Fruit fly (Drosophila melanogaster) whole organism, embryonic: ENCODE measurements around the gene CG31287.

Source experiments
- Atf3 ChIP-seq: fragments of 200-800 bp; sonication (Bioruptor generic); optimal IDR thresholded peaks from 3 replicates; lab custom pipeline; 2016; ENCODE audit warnings: missing biosample characterization, missing genetic modification characterization
- B-H1 ChIP-seq: fragments of 200-800 bp; sonication (Bioruptor generic); IDR thresholded peaks from 3 replicates; pipeline ENCODE4 v1.3.6; 2022; ENCODE audit warnings: missing biosample characterization, missing genetic modification characterization
- B-H2 ChIP-seq: fragments of 200-800 bp; sonication (Bioruptor generic); optimal IDR thresholded peaks from 2 replicates; lab custom pipeline; 2018; ENCODE audit warnings: missing biosample characterization, mild to moderate bottlenecking, missing genetic modification characterization
- BtbVII ChIP-seq: fragments of 200-800 bp; sonication (Bioruptor generic); optimal IDR thresholded peaks from 3 replicates; lab custom pipeline; 2017; ENCODE audit warnings: missing biosample characterization, mild to moderate bottlenecking, missing genetic modification characterization
- Bteb2 ChIP-seq: fragments of 200-800 bp; sonication (Bioruptor generic); optimal IDR thresholded peaks from 2 replicates; lab custom pipeline; 2016; ENCODE audit warnings: missing biosample characterization, missing genetic modification characterization
- CG12299 ChIP-seq: fragments of 200-800 bp; sonication (Bioruptor generic); optimal IDR thresholded peaks from 2 replicates; lab custom pipeline; 2018; ENCODE audit warnings: missing biosample characterization, mild to moderate bottlenecking, missing genetic modification characterization
- CG12942 ChIP-seq: fragments of 200-800 bp; sonication (Bioruptor generic); optimal IDR thresholded peaks from 3 replicates; lab custom pipeline; 2016; ENCODE audit warnings: missing biosample characterization, missing genetic modification characterization
- CG13624 ChIP-seq: fragments of 200-800 bp; sonication (Bioruptor generic); optimal IDR thresholded peaks from 2 replicates; lab custom pipeline; 2016; ENCODE audit warnings: missing biosample characterization, missing genetic modification characterization
- CG13894 ChIP-seq: fragments of 200-800 bp; sonication (Bioruptor generic); optimal IDR thresholded peaks from 3 replicates; lab custom pipeline; 2018; ENCODE audit warnings: missing biosample characterization, mild to moderate bottlenecking, missing genetic modification characterization, moderate library complexity
- CG14441 ChIP-seq: fragments of 200-800 bp; sonication (Bioruptor generic); IDR thresholded peaks from 2 replicates; pipeline ENCODE4 v1.3.6; 2022; ENCODE audit warnings: missing biosample characterization, missing genetic modification characterization
- CG15479 ChIP-seq: fragments of 200-800 bp; sonication (Bioruptor generic); optimal IDR thresholded peaks from 3 replicates; lab custom pipeline; 2019; ENCODE audit warnings: missing biosample characterization, mild to moderate bottlenecking, missing genetic modification characterization, moderate library complexity
- CG17829 ChIP-seq: fragments of 200-800 bp; optimal IDR thresholded peaks from 2 replicates; lab custom pipeline; 2019; ENCODE audit warnings: missing biosample characterization, mild to moderate bottlenecking, missing genetic modification characterization, moderate library complexity
- CG2116 ChIP-seq: fragments of 200-800 bp; sonication (Bioruptor generic); optimal IDR thresholded peaks from 3 replicates; lab custom pipeline; 2018; ENCODE audit warnings: missing biosample characterization, mild to moderate bottlenecking, missing genetic modification characterization
- CG3281 ChIP-seq: fragments of 200-800 bp; sonication (Bioruptor generic); optimal IDR thresholded peaks from 3 replicates; lab custom pipeline; 2017; ENCODE audit warnings: missing biosample characterization, mild to moderate bottlenecking, missing genetic modification characterization
- CG34422 ChIP-seq: fragments of 200-800 bp; sonication (Bioruptor generic); IDR thresholded peaks from 3 replicates; pipeline ENCODE4 v1.3.6; 2022; ENCODE audit warnings: missing biosample characterization, missing genetic modification characterization
- CG4328 ChIP-seq: fragments of 200-800 bp; sonication (Bioruptor generic); optimal IDR thresholded peaks from 3 replicates; lab custom pipeline; 2017; ENCODE audit warnings: missing biosample characterization, missing genetic modification reagents, missing genetic modification characterization
- CG4424 ChIP-seq: fragments of 200-800 bp; sonication (Bioruptor generic); optimal IDR thresholded peaks from 3 replicates; lab custom pipeline; 2016; ENCODE audit warnings: missing biosample characterization, missing genetic modification characterization
- CG6765 ChIP-seq: fragments of 200-800 bp; sonication (Bioruptor generic); optimal IDR thresholded peaks from 3 replicates; lab custom pipeline; 2017; ENCODE audit warnings: missing biosample characterization, mild to moderate bottlenecking, missing genetic modification characterization
- CG7786 ChIP-seq: fragments of 200-800 bp; sonication (Bioruptor generic); optimal IDR thresholded peaks from 2 replicates; lab custom pipeline; 2016; ENCODE audit warnings: missing biosample characterization, missing genetic modification characterization
- CG9215 ChIP-seq: fragments of 200-800 bp; sonication (Bioruptor generic); IDR thresholded peaks from 2 replicates; pipeline ENCODE4 v1.3.6; 2022; ENCODE audit warnings: missing biosample characterization, missing genetic modification characterization
- CTCF ChIP-seq: fragments of 200-800 bp; sonication (Bioruptor generic); optimal IDR thresholded peaks from 2 replicates; lab custom pipeline; 2017; ENCODE audit warnings: missing biosample characterization, mild to moderate bottlenecking, missing genetic modification characterization, moderate library complexity
- D ChIP-seq, 2 experiments: fragments of 200-800 bp in 1 of 2; fragments of >200 bp in 1 of 2; sonication (Bioruptor generic) in 1 of 2; optimal IDR thresholded peaks; 2 replicates in 1 of 2; 3 replicates in 1 of 2; lab custom pipeline; 2017; ENCODE audit warnings: mild to moderate bottlenecking in 1 of 2, missing biosample characterization in 1 of 2, missing genetic modification characterization in 1 of 2, missing genetic modification reagents in 1 of 2
- D19A ChIP-seq: fragments of 200-800 bp; optimal IDR thresholded peaks from 3 replicates; lab custom pipeline; 2019; ENCODE audit warnings: missing biosample characterization, mild to moderate bottlenecking, missing genetic modification characterization, moderate library complexity
- D19B ChIP-seq: fragments of 200-800 bp; sonication (Bioruptor generic); optimal IDR thresholded peaks from 2 replicates; lab custom pipeline; 2017; ENCODE audit warnings: missing biosample characterization, mild to moderate bottlenecking, missing genetic modification characterization
- Dll ChIP-seq: fragments of 200-800 bp; sonication (Bioruptor generic); IDR thresholded peaks from 4 replicates; pipeline ENCODE4 v1.3.6; 2022; ENCODE audit warnings: missing biosample characterization, missing genetic modification characterization; ENCODE audit not compliant: partially characterized antibody
- Dp ChIP-seq: fragments of 200-800 bp; sonication (Bioruptor generic); optimal IDR thresholded peaks from 2 replicates; lab custom pipeline; 2018; ENCODE audit warnings: missing biosample characterization, mild to moderate bottlenecking, missing genetic modification characterization, moderate library complexity
- ERR ChIP-seq: fragments of 200-800 bp; sonication (Bioruptor generic); optimal IDR thresholded peaks from 2 replicates; lab custom pipeline; 2016; ENCODE audit warnings: missing biosample characterization, missing genetic modification characterization
- GATAe ChIP-seq: fragments of 200-800 bp; sonication (Bioruptor generic); conservative IDR thresholded peaks from 2 replicates; pipeline ENCODE4 v1.3.6; 2022; ENCODE audit warnings: missing biosample characterization, missing genetic modification characterization
- HLH4C ChIP-seq: fragments of 200-800 bp; sonication (Bioruptor generic); IDR thresholded peaks from 3 replicates; pipeline ENCODE4 v1.3.6; 2022; ENCODE audit warnings: missing biosample characterization, missing genetic modification characterization; ENCODE audit not compliant: partially characterized antibody
- Hmx ChIP-seq: fragments of 200-800 bp; sonication (Bioruptor generic); optimal IDR thresholded peaks from 2 replicates; lab custom pipeline; 2016; ENCODE audit warnings: missing biosample characterization, missing genetic modification characterization
- Max ChIP-seq: fragments of 200-800 bp; sonication (Bioruptor generic); optimal IDR thresholded peaks from 2 replicates; lab custom pipeline; 2016; ENCODE audit warnings: missing biosample characterization, mild to moderate bottlenecking, missing genetic modification characterization
- NC2α ChIP-seq: fragments of 200-800 bp; sonication (Bioruptor generic); optimal IDR thresholded peaks from 2 replicates; lab custom pipeline; 2016; ENCODE audit warnings: missing biosample characterization, missing genetic modification characterization
- Side ChIP-seq: fragments of 200-800 bp; sonication (Bioruptor generic); optimal IDR thresholded peaks from 2 replicates; lab custom pipeline; 2016; ENCODE audit warnings: missing biosample characterization, missing genetic modification characterization
- Ssrp ChIP-seq: fragments of 200-800 bp; sonication (Bioruptor generic); optimal IDR thresholded peaks from 2 replicates; lab custom pipeline; 2018; ENCODE audit warnings: missing biosample characterization, mild to moderate bottlenecking, missing genetic modification characterization, moderate library complexity
- ap ChIP-seq: fragments of 200-800 bp; sonication (Bioruptor generic); IDR thresholded peaks from 2 replicates; pipeline ENCODE4 v1.3.6; 2022; ENCODE audit warnings: missing biosample characterization, missing genetic modification characterization
- az2 ChIP-seq: fragments of 200-800 bp; sonication (Bioruptor generic); optimal IDR thresholded peaks from 3 replicates; lab custom pipeline; 2016; ENCODE audit warnings: missing biosample characterization, missing genetic modification characterization
- corto ChIP-seq: fragments of 200-800 bp; sonication (Bioruptor generic); optimal IDR thresholded peaks from 2 replicates; lab custom pipeline; 2016; ENCODE audit warnings: missing biosample characterization, mild to moderate bottlenecking, missing genetic modification characterization, moderate library complexity
- dpn ChIP-seq, 2 experiments: fragments of 200-800 bp; sonication (Bioruptor generic); optimal IDR thresholded peaks; 3 replicates each; lab custom pipeline; 2016; ENCODE audit warnings: missing biosample characterization in 2 of 2, missing genetic modification characterization in 2 of 2
- eyg ChIP-seq: fragments of 200-800 bp; sonication (Bioruptor generic); optimal IDR thresholded peaks from 3 replicates; lab custom pipeline; 2016; ENCODE audit warnings: missing biosample characterization, missing genetic modification characterization
- gce ChIP-seq: fragments of 200-800 bp; sonication (Bioruptor generic); IDR thresholded peaks from 3 replicates; pipeline ENCODE4 v1.3.6; 2022; ENCODE audit warnings: missing biosample characterization, missing genetic modification characterization
- gt ChIP-seq: fragments of 200-800 bp; sonication (Bioruptor generic); IDR thresholded peaks from 2 replicates; pipeline ENCODE4 v1.3.6; 2022; ENCODE audit warnings: missing biosample characterization, missing genetic modification characterization
- ham ChIP-seq: fragments of 200-800 bp; sonication (Bioruptor generic); IDR thresholded peaks from 2 replicates; pipeline ENCODE4 v1.3.6; 2022; ENCODE audit warnings: missing biosample characterization, missing genetic modification characterization
- ken ChIP-seq: fragments of 200-800 bp; sonication (Bioruptor generic); IDR thresholded peaks from 3 replicates; pipeline ENCODE4 v1.3.6; 2022; ENCODE audit warnings: missing biosample characterization, missing genetic modification characterization
- maf-S ChIP-seq: fragments of 200-800 bp; sonication (Bioruptor generic); optimal IDR thresholded peaks from 2 replicates; lab custom pipeline; 2016; ENCODE audit warnings: missing biosample characterization, missing genetic modification characterization
- nerfin-1 ChIP-seq: fragments of 200-800 bp; sonication (Bioruptor generic); optimal IDR thresholded peaks from 3 replicates; lab custom pipeline; 2019; ENCODE audit warnings: missing biosample characterization, mild to moderate bottlenecking, missing genetic modification characterization, moderate library complexity
- onecut ChIP-seq: fragments of 200-800 bp; sonication (Bioruptor generic); IDR thresholded peaks from 2 replicates; pipeline ENCODE4 v1.3.6; 2022; ENCODE audit warnings: missing biosample characterization, missing genetic modification characterization
- sd ChIP-seq: fragments of 200-800 bp; sonication (Bioruptor generic); optimal IDR thresholded peaks from 3 replicates; lab custom pipeline; 2018; ENCODE audit warnings: missing biosample characterization, mild to moderate bottlenecking, missing genetic modification characterization, moderate library complexity
- slbo ChIP-seq: fragments of 200-800 bp; sonication (Bioruptor generic); IDR thresholded peaks from 2 replicates; pipeline ENCODE4 v1.3.6; 2022; ENCODE audit warnings: missing biosample characterization, missing genetic modification characterization
- sna ChIP-seq: fragments of 200-800 bp; sonication (Bioruptor generic); IDR thresholded peaks from 2 replicates; pipeline ENCODE4 v1.3.6; 2022; ENCODE audit warnings: missing biosample characterization, missing genetic modification characterization; ENCODE audit not compliant: partially characterized antibody
- tap ChIP-seq: fragments of 200-800 bp; optimal IDR thresholded peaks from 3 replicates; lab custom pipeline; 2019; ENCODE audit warnings: missing biosample characterization, mild to moderate bottlenecking, missing genetic modification characterization, moderate library complexity
- tin ChIP-seq: fragments of 200-800 bp; sonication (Bioruptor generic); optimal IDR thresholded peaks from 3 replicates; lab custom pipeline; 2016; ENCODE audit warnings: missing biosample characterization, missing genetic modification characterization
- trem ChIP-seq: fragments of 200-800 bp; optimal IDR thresholded peaks from 3 replicates; lab custom pipeline; 2019; ENCODE audit warnings: missing biosample characterization, mild to moderate bottlenecking, missing genetic modification characterization, moderate library complexity

The CG31287 gene

DNA sequence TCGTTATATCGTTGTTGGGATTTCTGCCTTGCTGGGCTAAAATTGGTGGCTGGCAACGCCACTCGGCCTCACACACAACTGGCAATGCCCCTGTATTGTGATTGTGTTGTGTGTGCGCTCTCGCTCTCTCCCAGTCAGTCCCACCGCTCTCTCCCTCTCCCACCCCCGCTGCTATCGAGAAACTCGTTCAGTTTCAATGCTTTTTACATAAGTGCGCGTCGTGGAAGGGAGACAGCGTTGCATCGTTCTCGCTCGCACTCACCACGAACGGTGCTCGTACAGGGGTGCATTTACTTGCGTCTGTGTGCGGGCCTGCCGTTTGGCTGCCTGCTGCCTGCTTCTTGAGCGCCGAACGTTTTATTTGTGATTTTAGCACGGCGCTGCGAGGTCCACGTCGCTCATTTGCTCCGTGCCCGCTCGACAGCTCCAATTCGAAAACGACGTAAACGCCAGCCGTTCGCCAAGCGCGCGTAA lies 39.3 kb downstream of the CG31287 start (continued):
- no peak for TF ChIP-seq CG7786 (GFP tag; lab: Kevin White, UChicago)
- no peak for TF ChIP-seq az2 (GFP tag; lab: Kevin White, UChicago)
- peak; percentile 72 for TF ChIP-seq CG13624 (GFP tag; lab: Kevin White, UChicago)
- TF ChIP-seq corto (GFP tag; lab: Kevin White, UChicago), result no peak
- peak; percentile 95 for TF ChIP-seq CG2116 (GFP tag; lab: Kevin White, UChicago)
- no peak for TF ChIP-seq CG12942
- no peak for TF ChIP-seq Bteb2 (GFP tag; lab: Kevin White, UChicago)
- TF ChIP-seq sna (GFP tag; lab: Robert Waterston, UW), result no peak
- peak; percentile 89 for TF ChIP-seq CG13894 (tag; lab: Kevin White, UChicago)
- TF ChIP-seq CG15479 (GFP tag; lab: Kevin White, UChicago), result peak; percentile 96
- peak; percentile 49 for TF ChIP-seq Dp
- TF ChIP-seq D19B (GFP tag; lab: Kevin White, UChicago), result peak; percentile 17
- no peak for TF ChIP-seq HLH4C (GFP tag; lab: Robert Waterston, UW)
- no peak for TF ChIP-seq Hmx (GFP tag; lab: Kevin White, UChicago)
- TF ChIP-seq onecut (GFP tag; lab: Robert Waterston, UW), result peak; percentile 41; the same call in 1 of the 2 replicates
- TF ChIP-seq gt (GFP tag; lab: Robert Waterston, UW), result no peak
- peak; percentile 39 for TF ChIP-seq CG4328
- no peak for TF ChIP-seq CG4424 (GFP tag; lab: Kevin White, UChicago)
- TF ChIP-seq ham (GFP tag; lab: Robert Waterston, UW), result no peak
- no peak for TF ChIP-seq CG14441 (GFP tag; lab: Robert Waterston, UW)
- peak; percentile 96 for TF ChIP-seq D (optimal IDR thresholded peaks at IDR 0.05; lab: Kevin White, UChicago)
- TF ChIP-seq D (GFP tag; optimal IDR thresholded peaks at IDR 0.05; lab: Kevin White, UChicago), result peak; percentile 20
- TF ChIP-seq GATAe, result no peak
- no peak for TF ChIP-seq ap (GFP tag; lab: Robert Waterston, UW)
- peak; percentile 60 for TF ChIP-seq nerfin-1 (tag; lab: Kevin White, UChicago)
- peak; percentile 50 for TF ChIP-seq trem
- peak; percentile 36 for TF ChIP-seq CG3281
- no peak for TF ChIP-seq tin (GFP tag; lab: Kevin White, UChicago)
- TF ChIP-seq ERR (GFP tag; lab: Kevin White, UChicago), result peak; percentile 80
- TF ChIP-seq NC2α, result no peak
- no peak for TF ChIP-seq Max (GFP tag; lab: Kevin White, UChicago)
- TF ChIP-seq maf-S (GFP tag; lab: Kevin White, UChicago), result peak; percentile 33
- no peak for TF ChIP-seq Atf3 (GFP tag; lab: Kevin White, UChicago)
- no peak for TF ChIP-seq CG34422 (GFP tag; lab: Robert Waterston, UW)
- no peak for TF ChIP-seq CG9215 (GFP tag; lab: Robert Waterston, UW)
- peak in 1 of 2 experiments; percentile 19 for TF ChIP-seq dpn (GFP tag; optimal IDR thresholded peaks at IDR 0.05; lab: Kevin White, UChicago)
- peak; percentile 91 for TF ChIP-seq sd
- TF ChIP-seq gce, result no peak
- TF ChIP-seq D19A (tag; lab: Kevin White, UChicago), result peak; percentile 49
- peak; percentile 71 for TF ChIP-seq CG17829 (tag; lab: Kevin White, UChicago)
- TF ChIP-seq Ssrp (tag; lab: Kevin White, UChicago), result no peak
- TF ChIP-seq B-H1 (GFP tag; lab: Robert Waterston, UW), result no peak
- TF ChIP-seq CG6765, result peak; percentile 35
- TF ChIP-seq CG12299 (tag; lab: Kevin White, UChicago), result peak; percentile 51
- TF ChIP-seq B-H2, result peak; percentile 36
- TF ChIP-seq tap, result peak; percentile 56
- no peak for TF ChIP-seq Dll (GFP tag; lab: Robert Waterston, UW)
- TF ChIP-seq ken (GFP tag; lab: Robert Waterston, UW), result no peak
- TF ChIP-seq BtbVII (GFP tag; lab: Kevin White, UChicago), result peak; percentile 26
- TF ChIP-seq Side (GFP tag; lab: Kevin White, UChicago), result peak; percentile 13
- TF ChIP-seq CTCF, result peak; percentile 50
- TF ChIP-seq slbo (GFP tag; lab: Robert Waterston, UW), result no peak
- no peak for TF ChIP-seq eyg (GFP tag; lab: Kevin White, UChicago)
